Worm (Caenorhabditis elegans): ENCODE results near the gene sptf-2.

DNA sequence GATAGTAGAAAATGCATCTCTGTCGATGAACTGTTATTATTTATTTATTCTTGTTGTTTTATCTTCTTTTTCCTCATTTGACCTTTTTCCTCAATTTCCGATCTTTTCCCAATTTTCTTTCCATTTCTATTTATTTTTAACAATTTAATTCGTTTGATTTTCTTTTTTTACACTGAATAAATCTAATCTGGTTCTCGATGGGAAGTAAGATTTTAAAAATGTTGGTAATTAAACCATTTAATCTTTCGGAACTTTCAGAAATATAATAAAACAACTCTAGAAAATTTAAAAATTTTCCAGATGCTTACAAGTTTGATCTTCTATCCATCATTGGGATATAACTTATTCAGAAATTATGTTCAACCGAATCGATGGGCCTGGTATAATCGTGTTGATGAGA is 18.7 kb upstream of the sptf-2 start, which contains the start of gene F28C6.8:
- TF ChIP-seq W03F9.2 (tag; optimal IDR thresholded peaks at IDR 0.05) (no peak), dao-5 (tag; optimal IDR thresholded peaks at IDR 0.05) (no peak)
